Worm (Caenorhabditis elegans) whole organism, mixed stage, embryonic: ENCODE results near the gene C50C3.12.

Source experiments
- blmp-1 ChIP-seq: fragments of 150-350 bp; optimal IDR thresholded peaks from 2 replicates; lab custom pipeline; 2014; ENCODE audit warnings: missing biosample characterization, missing genetic modification characterization
- ceh-43 ChIP-seq: fragments of 200-800 bp; sonication (Bioruptor generic); optimal IDR thresholded peaks from 2 replicates; lab custom pipeline; 2018; ENCODE audit warnings: mild to moderate bottlenecking, missing genetic modification characterization, moderate library complexity, missing compliant biosample characterization
- ces-1 ChIP-seq: fragments of 150-350 bp; optimal IDR thresholded peaks from 2 replicates; lab custom pipeline; 2014; ENCODE audit warnings: missing biosample characterization, missing genetic modification reagents, missing genetic modification characterization
- drap-1 ChIP-seq: fragments of 200-800 bp; sonication (Bioruptor generic); optimal IDR thresholded peaks from 3 replicates; lab custom pipeline; 2018; ENCODE audit warnings: mild to moderate bottlenecking, missing genetic modification characterization, missing compliant biosample characterization
- elt-1 ChIP-seq: sonication (generic microtip); optimal IDR thresholded peaks from 2 replicates; lab custom pipeline; 2017; ENCODE audit warnings: missing genetic modification characterization, mild to moderate bottlenecking, missing compliant biosample characterization, antibody characterized with exemption, moderate library complexity, borderline replicate concordance; ENCODE audit not compliant: insufficient read depth
- flh-1 ChIP-seq: fragments of 200-800 bp; sonication (Bioruptor generic); optimal IDR thresholded peaks from 2 replicates; lab custom pipeline; 2018; ENCODE audit warnings: mild to moderate bottlenecking, missing genetic modification characterization, moderate library complexity, missing compliant biosample characterization
- lin-13 ChIP-seq: fragments of 150-350 bp; optimal IDR thresholded peaks from 2 replicates; lab custom pipeline; 2014; ENCODE audit warnings: missing biosample characterization, missing genetic modification characterization
- mep-1 ChIP-seq: fragments of 150-350 bp; optimal IDR thresholded peaks from 2 replicates; lab custom pipeline; 2017; ENCODE audit warnings: missing biosample characterization, missing genetic modification reagents, missing genetic modification characterization, inconsistent platforms
- nhr-12 ChIP-seq: fragments of 150-350 bp; optimal IDR thresholded peaks from 2 replicates; lab custom pipeline; 2014; ENCODE audit warnings: missing biosample characterization, missing genetic modification characterization
- nhr-237 ChIP-seq: fragments of 150-350 bp; optimal IDR thresholded peaks from 2 replicates; lab custom pipeline; 2014; ENCODE audit warnings: missing biosample characterization, missing genetic modification characterization
- snpc-4 ChIP-seq: fragments of 150-350 bp; optimal IDR thresholded peaks from 2 replicates; lab custom pipeline; 2014; ENCODE audit warnings: missing biosample characterization, missing genetic modification characterization
- unc-39 ChIP-seq: fragments of 150-350 bp; optimal IDR thresholded peaks from 2 replicates; lab custom pipeline; 2014; ENCODE audit warnings: missing biosample characterization, missing genetic modification characterization

ce11 chrIII:8172609-8173133 is 3.7 kb upstream of the C50C3.12 start:
- TF ChIP-seq snpc-4 (tag; lab: Kevin White, UChicago) (no peak), ceh-43 (no peak), unc-39 (tag; lab: Kevin White, UChicago) (no peak), mep-1 (tag; lab: Kevin White, UChicago) (no peak), lin-13 (tag; lab: Kevin White, UChicago) (no peak), flh-1 (GFP tag; lab: Kevin White, UChicago) (no peak), blmp-1 (tag; lab: Kevin White, UChicago) (no peak), ces-1 (GFP tag; lab: Kevin White, UChicago) (no peak), nhr-237 (tag; lab: Kevin White, UChicago) (no peak), drap-1 (GFP tag; lab: Kevin White, UChicago) (no peak), nhr-12 (tag; lab: Kevin White, UChicago) (no peak), elt-1 (tag; lab: Kevin White, UChicago) (no peak)
